Worm (Caenorhabditis elegans): ENCODE measurements around the gene wago-10.

- TF ChIP-seq ces-1 (GFP tag; optimal IDR thresholded peaks at IDR 0.05) (no peak), nhr-12 (tag; optimal IDR thresholded peaks at IDR 0.05) (no peak), nhr-237 (tag; optimal IDR thresholded peaks at IDR 0.05) (no peak), snpc-4 (tag; optimal IDR thresholded peaks at IDR 0.05) (no peak), unc-39 (tag; optimal IDR thresholded peaks at IDR 0.05) (no peak), mab-5 (tag; optimal IDR thresholded peaks at IDR 0.05) (no peak), nhr-76 (tag; optimal IDR thresholded peaks at IDR 0.05) (no peak)
Observed at ce11 chrV:332585-332984, 10.6 kb upstream of the wago-10 start.
